Worm (Caenorhabditis elegans) whole organism, L1 larva: ENCODE data around the gene Y48G9A.6.

Experiments used
- C34B4.2 ChIP-seq: sonication (generic microtip); optimal IDR thresholded peaks from 2 replicates; lab custom pipeline; 2017; ENCODE audit warnings: mild to moderate bottlenecking, missing genetic modification characterization, missing compliant biosample characterization
- aly-2 ChIP-seq: fragments of 150-350 bp; optimal IDR thresholded peaks from 2 replicates; lab custom pipeline; 2014; ENCODE audit warnings: missing biosample characterization, missing genetic modification characterization
- ama-1 ChIP-seq: fragments of 150-350 bp; optimal IDR thresholded peaks from 2 replicates; lab custom pipeline; 2014
- mep-1 ChIP-seq: fragments of 150-350 bp; optimal IDR thresholded peaks from 2 replicates; lab custom pipeline; 2014; ENCODE audit warnings: missing biosample characterization, missing genetic modification characterization
- nhr-11 ChIP-seq: fragments of 150-350 bp; optimal IDR thresholded peaks from 2 replicates; lab custom pipeline; 2014; ENCODE audit warnings: missing biosample characterization, missing genetic modification characterization
- nhr-71 ChIP-seq: sonication (generic microtip); optimal IDR thresholded peaks from 2 replicates; lab custom pipeline; 2016; ENCODE audit warnings: mild to moderate bottlenecking, missing genetic modification characterization, moderate library complexity, missing compliant biosample characterization
- pag-3 ChIP-seq: sonication (generic microtip); optimal IDR thresholded peaks from 2 replicates; lab custom pipeline; 2017; ENCODE audit warnings: missing genetic modification characterization, mild to moderate bottlenecking, missing compliant biosample characterization, antibody characterized with exemption, borderline replicate concordance; ENCODE audit not compliant: insufficient read depth
- sox-4 ChIP-seq: sonication (generic microtip); optimal IDR thresholded peaks from 2 replicates; lab custom pipeline; 2016; ENCODE audit warnings: missing genetic modification characterization, missing compliant biosample characterization
- tbx-2 ChIP-seq: sonication (generic microtip); optimal IDR thresholded peaks from 2 replicates; lab custom pipeline; 2016; ENCODE audit warnings: missing genetic modification characterization, missing compliant biosample characterization
- zag-1 ChIP-seq: fragments of 150-350 bp; optimal IDR thresholded peaks from 2 replicates; lab custom pipeline; 2014; ENCODE audit warnings: missing biosample characterization, missing genetic modification characterization
- ztf-4 ChIP-seq: fragments of 150-350 bp; optimal IDR thresholded peaks from 2 replicates; lab custom pipeline; 2014; ENCODE audit warnings: missing biosample characterization, missing genetic modification characterization

DNA sequence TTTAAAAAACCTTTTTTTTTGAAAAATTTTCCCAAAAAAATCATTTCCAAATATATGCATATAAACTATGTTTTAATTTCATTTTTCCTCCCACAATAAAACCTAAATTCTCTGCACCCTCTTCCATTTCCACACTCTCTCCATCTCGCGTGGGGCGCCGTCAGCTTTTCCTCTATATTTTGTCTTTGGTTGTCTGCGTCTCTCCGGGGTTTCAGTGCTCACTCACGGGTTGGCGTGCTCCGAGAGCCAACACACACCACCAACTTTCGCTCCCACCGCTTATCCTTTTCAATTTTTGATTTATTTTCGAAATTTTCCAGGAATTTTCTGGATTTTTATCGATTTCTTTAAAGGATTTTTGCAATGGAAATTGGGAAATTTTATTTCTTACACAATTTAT is 28.2 kb upstream of the Y48G9A.6 start:
- TF ChIP-seq pag-3 (tag; lab: Kevin White, UChicago) (no peak), nhr-11 (tag; lab: Kevin White, UChicago) (no peak), nhr-71 (tag; lab: Kevin White, UChicago) (peak; percentile 61), C34B4.2 (tag; lab: Kevin White, UChicago) (no peak), mep-1 (tag; lab: Kevin White, UChicago) (peak; percentile 9), sox-4 (tag; lab: Kevin White, UChicago) (no peak), aly-2 (tag; lab: Kevin White, UChicago) (no peak), ztf-4 (tag; lab: Kevin White, UChicago) (no peak), tbx-2 (tag; lab: Kevin White, UChicago) (peak; percentile 3), ama-1 (no peak), zag-1 (tag; lab: Kevin White, UChicago) (no peak)
